Worm (Caenorhabditis elegans): Measurements from ENCODE around the gene F59A6.12.

ce11 chrII:5050776-5051175 is 38.9 kb upstream of the F59A6.12 start:
- TF ChIP-seq klf-2 (GFP tag; conservative IDR thresholded peaks at IDR 0.05) (no peak), tab-1 (GFP tag; IDR thresholded peaks at IDR 0.05) (no peak), ref-1 (GFP tag; conservative IDR thresholded peaks at IDR 0.05) (no peak), med-1 (GFP tag; optimal IDR thresholded peaks at IDR 0.05; ENCODE audit: insufficient read depth) (no peak), T22C8.4 (GFP tag; IDR thresholded peaks at IDR 0.05) (no peak), ztf-23 (GFP tag; IDR thresholded peaks at IDR 0.05) (no peak)

Data from whole organism, midembryonic.